Fruit fly (Drosophila melanogaster) whole organism, embryonic: ENCODE data around the gene eIF3h.

Source experiments
- Adf1 ChIP-seq: fragments of 200-800 bp; sonication (Bioruptor generic); IDR thresholded peaks from 2 replicates; pipeline ENCODE4 v1.3.6; 2022; ENCODE audit warnings: missing biosample characterization, missing genetic modification characterization
- Atf3 ChIP-seq: fragments of 200-800 bp; sonication (Bioruptor generic); optimal IDR thresholded peaks from 3 replicates; lab custom pipeline; 2016; ENCODE audit warnings: missing biosample characterization, missing genetic modification characterization
- Bdp1 ChIP-seq: fragments of 200-800 bp; sonication (Bioruptor generic); optimal IDR thresholded peaks from 3 replicates; lab custom pipeline; 2016; ENCODE audit warnings: missing biosample characterization, missing genetic modification characterization
- BtbVII ChIP-seq: fragments of 200-800 bp; sonication (Bioruptor generic); optimal IDR thresholded peaks from 3 replicates; lab custom pipeline; 2017; ENCODE audit warnings: missing biosample characterization, mild to moderate bottlenecking, missing genetic modification characterization
- CG10543 ChIP-seq: fragments of 200-800 bp; sonication (Bioruptor generic); optimal IDR thresholded peaks from 3 replicates; lab custom pipeline; 2017; ENCODE audit warnings: missing biosample characterization, mild to moderate bottlenecking, missing genetic modification characterization, moderate library complexity
- CG11456 ChIP-seq: fragments of 200-800 bp; sonication (Bioruptor generic); IDR thresholded peaks from 3 replicates; pipeline ENCODE4 v1.3.6; 2022; ENCODE audit warnings: missing biosample characterization, missing genetic modification characterization
- CG13287 ChIP-seq: fragments of 200-800 bp; sonication (Bioruptor generic); IDR thresholded peaks from 2 replicates; pipeline ENCODE4 v1.3.6; 2022; ENCODE audit warnings: missing biosample characterization, missing genetic modification characterization; ENCODE audit not compliant: partially characterized antibody
- CG13894 ChIP-seq: fragments of 200-800 bp; sonication (Bioruptor generic); optimal IDR thresholded peaks from 3 replicates; lab custom pipeline; 2018; ENCODE audit warnings: missing biosample characterization, mild to moderate bottlenecking, missing genetic modification characterization, moderate library complexity
- CG14050 ChIP-seq: fragments of 200-800 bp; sonication (Bioruptor generic); IDR thresholded peaks from 3 replicates; pipeline ENCODE4 v1.3.6; 2022; ENCODE audit warnings: missing biosample characterization, missing genetic modification characterization
- CG14667 ChIP-seq: fragments of 200-800 bp; sonication (Bioruptor generic); IDR thresholded peaks from 2 replicates; pipeline ENCODE4 v1.3.6; 2022; ENCODE audit warnings: missing biosample characterization, missing genetic modification characterization
- CG14965 ChIP-seq: fragments of 200-800 bp; sonication (Bioruptor generic); optimal IDR thresholded peaks from 2 replicates; lab custom pipeline; 2016; ENCODE audit warnings: missing biosample characterization, missing genetic modification characterization, borderline replicate concordance
- CG15269 ChIP-seq: fragments of 200-800 bp; sonication (Bioruptor generic); optimal IDR thresholded peaks from 2 replicates; lab custom pipeline; 2018; ENCODE audit warnings: missing biosample characterization, mild to moderate bottlenecking, missing genetic modification characterization, moderate library complexity
- CG16863 ChIP-seq: fragments of 200-800 bp; sonication (Bioruptor generic); optimal IDR thresholded peaks from 3 replicates; lab custom pipeline; 2016; ENCODE audit warnings: missing biosample characterization, missing genetic modification characterization
- CG18764 ChIP-seq: fragments of 200-800 bp; sonication (Bioruptor generic); optimal IDR thresholded peaks from 3 replicates; lab custom pipeline; 2016; ENCODE audit warnings: missing biosample characterization, missing genetic modification characterization
- CG30020 ChIP-seq: fragments of 200-800 bp; optimal IDR thresholded peaks from 2 replicates; lab custom pipeline; 2019; ENCODE audit warnings: missing biosample characterization, mild to moderate bottlenecking, missing genetic modification characterization, moderate library complexity
- CG3065 ChIP-seq: fragments of 200-800 bp; sonication (Bioruptor generic); optimal IDR thresholded peaks from 2 replicates; lab custom pipeline; 2016; ENCODE audit warnings: missing biosample characterization, missing genetic modification characterization
- CG34224 ChIP-seq: fragments of 200-800 bp; sonication (Bioruptor generic); IDR thresholded peaks from 3 replicates; pipeline ENCODE4 v1.3.6; 2022; ENCODE audit warnings: missing biosample characterization, missing genetic modification characterization; ENCODE audit not compliant: partially characterized antibody
- CG6813 ChIP-seq: fragments of 200-800 bp; sonication (Bioruptor generic); optimal IDR thresholded peaks from 2 replicates; lab custom pipeline; 2017; ENCODE audit warnings: missing biosample characterization, missing genetic modification characterization, mild to moderate bottlenecking, moderate library complexity, missing genetic modification reagents
- CG7271 ChIP-seq: fragments of 200-800 bp; sonication (Bioruptor generic); optimal IDR thresholded peaks from 2 replicates; lab custom pipeline; 2018; ENCODE audit warnings: missing biosample characterization, mild to moderate bottlenecking, missing genetic modification characterization, moderate library complexity
- CG7839 ChIP-seq: fragments of 200-800 bp; sonication (Bioruptor generic); optimal IDR thresholded peaks from 3 replicates; lab custom pipeline; 2018; ENCODE audit warnings: missing biosample characterization, mild to moderate bottlenecking, missing genetic modification characterization, moderate library complexity
- CG9609 ChIP-seq: fragments of 200-800 bp; sonication (Bioruptor generic); optimal IDR thresholded peaks from 3 replicates; lab custom pipeline; 2016; ENCODE audit warnings: missing biosample characterization, missing genetic modification characterization
- CHES-1-like ChIP-seq: fragments of 200-800 bp; sonication (Bioruptor generic); optimal IDR thresholded peaks from 2 replicates; lab custom pipeline; 2016; ENCODE audit warnings: missing biosample characterization, missing genetic modification characterization
- CoRest ChIP-seq: fragments of 200-800 bp; sonication (Bioruptor generic); optimal IDR thresholded peaks from 3 replicates; lab custom pipeline; 2018; ENCODE audit warnings: missing biosample characterization, mild to moderate bottlenecking, missing genetic modification characterization, moderate library complexity
- D19A ChIP-seq: fragments of 200-800 bp; optimal IDR thresholded peaks from 3 replicates; lab custom pipeline; 2019; ENCODE audit warnings: missing biosample characterization, mild to moderate bottlenecking, missing genetic modification characterization, moderate library complexity
- E2f2 ChIP-seq: fragments of 200-800 bp; sonication (Bioruptor generic); IDR thresholded peaks from 2 replicates; pipeline ENCODE4 v1.3.6; 2022; ENCODE audit warnings: missing biosample characterization, missing genetic modification characterization
- Ets97D ChIP-seq: fragments of 200-800 bp; sonication (Bioruptor generic); optimal IDR thresholded peaks from 3 replicates; lab custom pipeline; 2016; ENCODE audit warnings: missing biosample characterization, missing genetic modification characterization
- HmgD ChIP-seq: fragments of 200-800 bp; sonication (Bioruptor generic); optimal IDR thresholded peaks from 3 replicates; lab custom pipeline; 2016; ENCODE audit warnings: missing biosample characterization, missing genetic modification characterization
- NFAT ChIP-seq: fragments of 200-800 bp; sonication (Bioruptor generic); IDR thresholded peaks from 2 replicates; pipeline ENCODE4 v1.3.6; 2022; ENCODE audit warnings: missing biosample characterization, missing genetic modification characterization
- Ravus ChIP-seq: fragments of 200-800 bp; sonication (Bioruptor generic); IDR thresholded peaks from 2 replicates; pipeline ENCODE4 v1.3.6; 2022; ENCODE audit warnings: missing biosample characterization, missing genetic modification characterization
- TFAM ChIP-seq: fragments of 200-800 bp; sonication (Bioruptor generic); optimal IDR thresholded peaks from 2 replicates; lab custom pipeline; 2017; ENCODE audit warnings: missing biosample characterization, missing genetic modification characterization, inconsistent platforms
- ash1 ChIP-seq: fragments of 200-800 bp; sonication (Bioruptor generic); optimal IDR thresholded peaks from 2 replicates; lab custom pipeline; 2018; ENCODE audit warnings: missing biosample characterization, mild to moderate bottlenecking, missing genetic modification characterization
- bsh ChIP-seq, 2 experiments: fragments of 200-800 bp; sonication (Bioruptor generic); optimal IDR thresholded peaks; 2 replicates each; lab custom pipeline; 2017 to 2018; ENCODE audit warnings: mild to moderate bottlenecking in 2 of 2, missing biosample characterization in 2 of 2, missing genetic modification characterization in 2 of 2, moderate library complexity in 1 of 2
- cas ChIP-seq: fragments of 200-800 bp; sonication (Bioruptor generic); IDR thresholded peaks from 2 replicates; pipeline ENCODE4 v1.3.6; 2022; ENCODE audit warnings: missing biosample characterization, missing genetic modification characterization
- chinmo ChIP-seq: fragments of 200-800 bp; sonication (Bioruptor generic); IDR thresholded peaks from 4 replicates; pipeline ENCODE4 v1.3.6; 2022; ENCODE audit warnings: missing biosample characterization, missing genetic modification characterization; ENCODE audit not compliant: partially characterized antibody
- dmrt99B ChIP-seq: fragments of 200-800 bp; sonication (Bioruptor generic); optimal IDR thresholded peaks from 2 replicates; lab custom pipeline; 2018; ENCODE audit warnings: missing biosample characterization, mild to moderate bottlenecking, missing genetic modification characterization, moderate library complexity
- dpn ChIP-seq, 2 experiments: fragments of 200-800 bp; sonication (Bioruptor generic); optimal IDR thresholded peaks; 3 replicates each; lab custom pipeline; 2016; ENCODE audit warnings: missing biosample characterization in 2 of 2, missing genetic modification characterization in 2 of 2
- fd102C ChIP-seq: fragments of 200-800 bp; sonication (Bioruptor generic); optimal IDR thresholded peaks from 2 replicates; lab custom pipeline; 2018; ENCODE audit warnings: missing biosample characterization, mild to moderate bottlenecking, missing genetic modification characterization, moderate library complexity
- fru ChIP-seq: fragments of >200 bp; optimal IDR thresholded peaks from 2 replicates; lab custom pipeline; 2017
- grn ChIP-seq: fragments of 200-800 bp; sonication (Bioruptor generic); optimal IDR thresholded peaks from 3 replicates; lab custom pipeline; 2017; ENCODE audit warnings: missing biosample characterization, missing genetic modification characterization
- gt ChIP-seq: fragments of 200-800 bp; sonication (Bioruptor generic); IDR thresholded peaks from 2 replicates; pipeline ENCODE4 v1.3.6; 2022; ENCODE audit warnings: missing biosample characterization, missing genetic modification characterization
- inv ChIP-seq: fragments of 200-800 bp; sonication (Bioruptor generic); IDR thresholded peaks from 2 replicates; pipeline ENCODE4 v1.3.6; 2022; ENCODE audit warnings: missing biosample characterization, missing genetic modification characterization; ENCODE audit not compliant: partially characterized antibody
- luna ChIP-seq: fragments of 200-800 bp; sonication (Bioruptor generic); optimal IDR thresholded peaks from 2 replicates; lab custom pipeline; 2016; ENCODE audit warnings: missing biosample characterization, missing genetic modification characterization
- pzg ChIP-seq: fragments of 200-800 bp; sonication (Bioruptor generic); optimal IDR thresholded peaks from 3 replicates; lab custom pipeline; 2018; ENCODE audit warnings: missing biosample characterization, mild to moderate bottlenecking, missing genetic modification characterization, moderate library complexity
- row ChIP-seq: fragments of 200-800 bp; sonication (Bioruptor generic); IDR thresholded peaks from 3 replicates; pipeline ENCODE4 v1.3.6; 2022; ENCODE audit warnings: missing biosample characterization, missing genetic modification characterization
- salm ChIP-seq: fragments of 200-800 bp; sonication (Bioruptor generic); optimal IDR thresholded peaks from 2 replicates; lab custom pipeline; 2018; ENCODE audit warnings: missing biosample characterization, mild to moderate bottlenecking, missing genetic modification characterization
- slou ChIP-seq: fragments of 200-800 bp; sonication (Bioruptor generic); optimal IDR thresholded peaks from 3 replicates; lab custom pipeline; 2016; ENCODE audit warnings: missing biosample characterization, missing genetic modification characterization
- sna ChIP-seq: fragments of 200-800 bp; sonication (Bioruptor generic); IDR thresholded peaks from 2 replicates; pipeline ENCODE4 v1.3.6; 2022; ENCODE audit warnings: missing biosample characterization, missing genetic modification characterization; ENCODE audit not compliant: partially characterized antibody
- sqz ChIP-seq: fragments of 200-800 bp; sonication (Bioruptor generic); optimal IDR thresholded peaks from 3 replicates; lab custom pipeline; 2018; ENCODE audit warnings: missing biosample characterization, mild to moderate bottlenecking, missing genetic modification characterization
- tap ChIP-seq: fragments of 200-800 bp; optimal IDR thresholded peaks from 3 replicates; lab custom pipeline; 2019; ENCODE audit warnings: missing biosample characterization, mild to moderate bottlenecking, missing genetic modification characterization, moderate library complexity
- tna ChIP-seq: fragments of 200-800 bp; sonication (Bioruptor generic); IDR thresholded peaks from 2 replicates; pipeline ENCODE4 v1.3.6; 2022; ENCODE audit warnings: missing biosample characterization, missing genetic modification characterization; ENCODE audit not compliant: partially characterized antibody
- vfl ChIP-seq: fragments of 200-800 bp; sonication (Bioruptor generic); optimal IDR thresholded peaks from 2 replicates; lab custom pipeline; 2016; ENCODE audit warnings: missing biosample characterization, missing genetic modification characterization

Gene eIF3h

DNA sequence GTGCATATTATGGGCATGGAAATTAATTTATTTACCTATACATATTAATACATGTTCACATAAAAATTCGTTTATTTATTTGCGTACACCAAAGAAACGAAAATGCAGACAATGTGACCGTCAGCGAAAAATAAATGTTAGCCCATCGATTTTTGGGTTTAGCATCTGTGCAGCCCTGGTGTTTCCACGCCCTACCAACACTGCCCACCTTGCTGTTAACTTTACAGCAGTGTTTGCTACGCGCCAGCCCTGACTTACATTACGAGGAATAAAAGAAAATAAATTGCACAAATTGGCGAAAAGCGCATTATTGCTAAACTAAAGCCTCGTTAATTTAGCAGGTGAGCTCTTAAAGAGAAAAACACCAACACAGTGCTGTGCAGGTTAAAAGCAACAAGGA lies 9.9 kb downstream of the eIF3h start, which contains the start of the genes CG33995, CG44000 and CG44001 (continued):
- peak; percentile 5 for TF ChIP-seq tap (tag; lab: Kevin White, UChicago)
- TF ChIP-seq grn (GFP tag; lab: Kevin White, UChicago) = no peak
- peak; percentile 51 for TF ChIP-seq CoRest (tag; lab: Kevin White, UChicago)
- TF ChIP-seq CG13894 (tag; lab: Kevin White, UChicago) = peak; percentile 34
- 0 out of 2 replicates have a peak, but pooled peaks have one; percentile 27 for TF ChIP-seq cas (GFP tag; lab: Robert Waterston, UW)
- TF ChIP-seq TFAM (GFP tag; lab: Kevin White, UChicago) = no peak
- peak; percentile 58 for TF ChIP-seq ash1 (GFP tag; lab: Kevin White, UChicago)
- TF ChIP-seq vfl (GFP tag; lab: Kevin White, UChicago) = peak; percentile 44
- peak; percentile 39; the same call in 2 of the 3 replicates for TF ChIP-seq row
- TF ChIP-seq CG7839 (tag; lab: Kevin White, UChicago) = peak; percentile 39
- peak; percentile 23 for TF ChIP-seq sqz (GFP tag; lab: Kevin White, UChicago)
- peak; percentile 49 for TF ChIP-seq CG3065 (GFP tag; lab: Kevin White, UChicago)
- peak; percentile 55 for TF ChIP-seq CG13287 (GFP tag; lab: Robert Waterston, UW)
- TF ChIP-seq inv (GFP tag; lab: Robert Waterston, UW) = no peak
- TF ChIP-seq CG9609 (GFP tag; lab: Kevin White, UChicago) = peak; percentile 27
- TF ChIP-seq BtbVII (GFP tag; lab: Kevin White, UChicago) = no peak
- peak; percentile 85 for TF ChIP-seq Ets97D
- no peak for TF ChIP-seq D19A (tag; lab: Kevin White, UChicago)
- peak; percentile 36 for TF ChIP-seq HmgD (GFP tag; lab: Kevin White, UChicago)
- TF ChIP-seq CG15269 (tag; lab: Kevin White, UChicago) = peak; percentile 17
- TF ChIP-seq fd102C (GFP tag; lab: Kevin White, UChicago) = no peak
- peak; percentile 36 for TF ChIP-seq CG30020 (tag; lab: Kevin White, UChicago)
- TF ChIP-seq slou (GFP tag; lab: Kevin White, UChicago) = no peak
- peak; percentile 64 to 76 for TF ChIP-seq dpn (GFP tag; optimal IDR thresholded peaks at IDR 0.05; lab: Kevin White, UChicago)
- no peak for TF ChIP-seq dmrt99B (tag; lab: Kevin White, UChicago)
- TF ChIP-seq CG10543 (GFP tag; lab: Kevin White, UChicago) = peak; percentile 47
- TF ChIP-seq CG16863 = peak; percentile 0
- TF ChIP-seq luna (GFP tag; lab: Kevin White, UChicago) = peak; percentile 17
- no peak for TF ChIP-seq chinmo (GFP tag; lab: Robert Waterston, UW)
- no peak for TF ChIP-seq tna (GFP tag; lab: Robert Waterston, UW)
- no peak for TF ChIP-seq fru (lab: Kevin White, UChicago)
- no peak for TF ChIP-seq bsh (GFP tag; optimal IDR thresholded peaks at IDR 0.05; lab: Kevin White, UChicago)
- TF ChIP-seq Bdp1 (GFP tag; lab: Kevin White, UChicago) = peak; percentile 30
- TF ChIP-seq CG7271 (tag; lab: Kevin White, UChicago) = peak; percentile 3
- peak; percentile 74 for TF ChIP-seq E2f2 (GFP tag; lab: Robert Waterston, UW)
- peak; percentile 71 for TF ChIP-seq NFAT (GFP tag; lab: Robert Waterston, UW)
- 0 out of 3 replicates have a peak, but pooled peaks have one; percentile 18 for TF ChIP-seq CG34224
- TF ChIP-seq CG14667 (GFP tag; lab: Robert Waterston, UW) = no peak
- peak; percentile 97 for TF ChIP-seq pzg (GFP tag; lab: Kevin White, UChicago)
- TF ChIP-seq Ravus (GFP tag; lab: Robert Waterston, UW) = no peak
- no peak for TF ChIP-seq CG14965 (GFP tag; lab: Kevin White, UChicago)
- peak; percentile 83 for TF ChIP-seq CG11456 (GFP tag; lab: Robert Waterston, UW)
- no peak for TF ChIP-seq CG6813 (GFP tag; lab: Kevin White, UChicago)
- TF ChIP-seq CHES-1-like (GFP tag; lab: Kevin White, UChicago) = peak; percentile 56
- TF ChIP-seq CG18764 (GFP tag; lab: Kevin White, UChicago) = peak; percentile 59
- TF ChIP-seq sna (GFP tag; lab: Robert Waterston, UW) = 0 out of 2 replicates have a peak, but pooled peaks have one; percentile 4
- no peak for TF ChIP-seq gt (GFP tag; lab: Robert Waterston, UW)
- TF ChIP-seq salm (tag; lab: Kevin White, UChicago) = no peak
- TF ChIP-seq Adf1 = no peak
- TF ChIP-seq CG14050 = no peak
- TF ChIP-seq Atf3 (GFP tag; lab: Kevin White, UChicago) = peak; percentile 65
